Fruit fly (Drosophila melanogaster) whole organism, embryonic: ENCODE results near the gene CG11168.

Experiments used
- B-H1 ChIP-seq: fragments of 200-800 bp; sonication (Bioruptor generic); IDR thresholded peaks from 3 replicates; pipeline ENCODE4 v1.3.6; 2022; ENCODE audit warnings: missing biosample characterization, missing genetic modification characterization
- B-H2 ChIP-seq: fragments of 200-800 bp; sonication (Bioruptor generic); optimal IDR thresholded peaks from 2 replicates; lab custom pipeline; 2018; ENCODE audit warnings: missing biosample characterization, mild to moderate bottlenecking, missing genetic modification characterization
- BEAF-32 ChIP-seq: fragments of 200-800 bp; sonication (Bioruptor generic); optimal IDR thresholded peaks from 3 replicates; lab custom pipeline; 2017; ENCODE audit warnings: missing biosample characterization, missing genetic modification characterization, mild to moderate bottlenecking, moderate library complexity, missing genetic modification reagents
- CG10147 ChIP-seq: fragments of 200-800 bp; sonication (Bioruptor generic); optimal IDR thresholded peaks from 2 replicates; lab custom pipeline; 2019; ENCODE audit warnings: missing biosample characterization, mild to moderate bottlenecking, missing genetic modification characterization, moderate library complexity
- CG11093 ChIP-seq: fragments of 200-800 bp; sonication (Bioruptor generic); IDR thresholded peaks from 3 replicates; pipeline ENCODE4 v1.3.6; 2022; ENCODE audit warnings: missing biosample characterization, missing genetic modification characterization
- CG11696 ChIP-seq: fragments of 200-800 bp; sonication (Bioruptor generic); IDR thresholded peaks from 2 replicates; pipeline ENCODE4 v1.3.6; 2022; ENCODE audit warnings: missing biosample characterization, missing genetic modification characterization
- CG14860 ChIP-seq: fragments of 200-800 bp; sonication (Bioruptor generic); IDR thresholded peaks from 3 replicates; pipeline ENCODE4 v1.3.6; 2022; ENCODE audit warnings: missing biosample characterization, missing genetic modification characterization; ENCODE audit not compliant: partially characterized antibody
- CG15269 ChIP-seq: fragments of 200-800 bp; sonication (Bioruptor generic); optimal IDR thresholded peaks from 2 replicates; lab custom pipeline; 2018; ENCODE audit warnings: missing biosample characterization, mild to moderate bottlenecking, missing genetic modification characterization, moderate library complexity
- CG15514 ChIP-seq: fragments of 200-800 bp; sonication (Bioruptor generic); optimal IDR thresholded peaks from 3 replicates; lab custom pipeline; 2017; ENCODE audit warnings: missing biosample characterization, missing genetic modification characterization, mild to moderate bottlenecking, moderate library complexity, missing genetic modification reagents
- CG17829 ChIP-seq: fragments of 200-800 bp; optimal IDR thresholded peaks from 2 replicates; lab custom pipeline; 2019; ENCODE audit warnings: missing biosample characterization, mild to moderate bottlenecking, missing genetic modification characterization, moderate library complexity
- CG2120 ChIP-seq: fragments of 200-800 bp; sonication (Bioruptor generic); optimal IDR thresholded peaks from 3 replicates; lab custom pipeline; 2016; ENCODE audit warnings: missing biosample characterization, missing genetic modification characterization
- CG30403 ChIP-seq: fragments of 200-800 bp; sonication (Bioruptor generic); optimal IDR thresholded peaks from 3 replicates; lab custom pipeline; 2016; ENCODE audit warnings: missing biosample characterization, missing genetic modification characterization
- CG32532 ChIP-seq: fragments of 200-800 bp; sonication (Bioruptor generic); IDR thresholded peaks from 2 replicates; pipeline ENCODE4 v1.3.6; 2022; ENCODE audit warnings: missing biosample characterization, missing genetic modification characterization
- CG4282 ChIP-seq: fragments of 200-800 bp; sonication (Bioruptor generic); optimal IDR thresholded peaks from 2 replicates; lab custom pipeline; 2016; ENCODE audit warnings: missing biosample characterization, missing genetic modification characterization
- CG5180 ChIP-seq: fragments of 200-800 bp; sonication (Bioruptor generic); optimal IDR thresholded peaks from 3 replicates; lab custom pipeline; 2017; ENCODE audit warnings: missing biosample characterization, missing genetic modification characterization, mild to moderate bottlenecking, moderate library complexity, missing genetic modification reagents
- CG6683 ChIP-seq: fragments of 200-800 bp; sonication (Bioruptor generic); optimal IDR thresholded peaks from 2 replicates; lab custom pipeline; 2017; ENCODE audit warnings: missing biosample characterization, mild to moderate bottlenecking, missing genetic modification characterization, missing genetic modification reagents
- CG6791 ChIP-seq: fragments of 200-800 bp; sonication (Bioruptor generic); IDR thresholded peaks from 3 replicates; pipeline ENCODE4 v1.3.6; 2022; ENCODE audit warnings: missing biosample characterization, missing genetic modification characterization; ENCODE audit not compliant: partially characterized antibody
- CG6813 ChIP-seq: fragments of 200-800 bp; sonication (Bioruptor generic); optimal IDR thresholded peaks from 2 replicates; lab custom pipeline; 2017; ENCODE audit warnings: missing biosample characterization, missing genetic modification characterization, mild to moderate bottlenecking, moderate library complexity, missing genetic modification reagents
- CG7271 ChIP-seq: fragments of 200-800 bp; sonication (Bioruptor generic); optimal IDR thresholded peaks from 2 replicates; lab custom pipeline; 2018; ENCODE audit warnings: missing biosample characterization, mild to moderate bottlenecking, missing genetic modification characterization, moderate library complexity
- CG8281 ChIP-seq: fragments of 200-800 bp; sonication (Bioruptor generic); optimal IDR thresholded peaks from 2 replicates; lab custom pipeline; 2018; ENCODE audit warnings: missing biosample characterization, mild to moderate bottlenecking, missing genetic modification characterization, moderate library complexity
- CG9215 ChIP-seq: fragments of 200-800 bp; sonication (Bioruptor generic); IDR thresholded peaks from 2 replicates; pipeline ENCODE4 v1.3.6; 2022; ENCODE audit warnings: missing biosample characterization, missing genetic modification characterization
- CG9727 ChIP-seq: fragments of 200-800 bp; sonication (Bioruptor generic); optimal IDR thresholded peaks from 3 replicates; lab custom pipeline; 2017; ENCODE audit warnings: missing biosample characterization, mild to moderate bottlenecking, missing genetic modification characterization
- CG9876 ChIP-seq: fragments of 200-800 bp; sonication (Bioruptor generic); optimal IDR thresholded peaks from 2 replicates; lab custom pipeline; 2016; ENCODE audit warnings: missing biosample characterization, missing genetic modification characterization
- CTCF ChIP-seq: fragments of 200-800 bp; sonication (Bioruptor generic); optimal IDR thresholded peaks from 2 replicates; lab custom pipeline; 2017; ENCODE audit warnings: missing biosample characterization, mild to moderate bottlenecking, missing genetic modification characterization, moderate library complexity
- Dad ChIP-seq: fragments of 200-800 bp; sonication (Bioruptor generic); optimal IDR thresholded peaks from 3 replicates; lab custom pipeline; 2016; ENCODE audit warnings: missing biosample characterization, missing genetic modification characterization
- Deaf1 ChIP-seq: fragments of 200-800 bp; optimal IDR thresholded peaks from 3 replicates; lab custom pipeline; 2019; ENCODE audit warnings: missing biosample characterization, mild to moderate bottlenecking, missing genetic modification characterization, moderate library complexity
- Hsf ChIP-seq: fragments of 200-800 bp; sonication (Bioruptor generic); optimal IDR thresholded peaks from 3 replicates; lab custom pipeline; 2016; ENCODE audit warnings: missing biosample characterization, missing genetic modification characterization
- Lpt ChIP-seq: fragments of >200 bp; optimal IDR thresholded peaks from 2 replicates; lab custom pipeline; 2018; ENCODE audit warnings: missing biosample characterization, missing genetic modification characterization
- MTF-1 ChIP-seq: fragments of 200-800 bp; sonication (Bioruptor generic); optimal IDR thresholded peaks from 2 replicates; lab custom pipeline; 2018; ENCODE audit warnings: missing biosample characterization, mild to moderate bottlenecking, missing genetic modification characterization, borderline replicate concordance
- Nf-YA ChIP-seq: fragments of 200-800 bp; sonication (Bioruptor generic); IDR thresholded peaks from 2 replicates; pipeline ENCODE4 v1.3.6; 2022; ENCODE audit warnings: missing biosample characterization, missing genetic modification characterization
- Oaz ChIP-seq: fragments of 200-800 bp; sonication (Bioruptor generic); IDR thresholded peaks from 2 replicates; pipeline ENCODE4 v1.3.6; 2022; ENCODE audit warnings: missing biosample characterization, missing genetic modification characterization
- Scr ChIP-seq: fragments of 200-800 bp; sonication (Bioruptor generic); IDR thresholded peaks from 2 replicates; pipeline ENCODE4 v1.3.6; 2022; ENCODE audit warnings: missing biosample characterization, missing genetic modification characterization; ENCODE audit not compliant: partially characterized antibody
- YL-1 ChIP-seq: fragments of 200-800 bp; sonication (Bioruptor generic); optimal IDR thresholded peaks from 3 replicates; lab custom pipeline; 2017; ENCODE audit warnings: missing biosample characterization, mild to moderate bottlenecking, missing genetic modification characterization
- ap ChIP-seq: fragments of 200-800 bp; sonication (Bioruptor generic); IDR thresholded peaks from 2 replicates; pipeline ENCODE4 v1.3.6; 2022; ENCODE audit warnings: missing biosample characterization, missing genetic modification characterization
- ase ChIP-seq: fragments of 200-800 bp; sonication (Bioruptor generic); IDR thresholded peaks from 3 replicates; pipeline ENCODE4 v1.3.6; 2022; ENCODE audit warnings: missing biosample characterization, missing genetic modification characterization
- btn ChIP-seq: fragments of 200-800 bp; sonication (Bioruptor generic); optimal IDR thresholded peaks from 2 replicates; lab custom pipeline; 2016; ENCODE audit warnings: missing biosample characterization, missing genetic modification characterization
- dan ChIP-seq: fragments of 200-800 bp; sonication (Bioruptor generic); IDR thresholded peaks from 2 replicates; pipeline ENCODE4 v1.3.6; 2022; ENCODE audit warnings: missing biosample characterization, missing genetic modification characterization
- eve ChIP-seq, 2 experiments: fragments of >200 bp; optimal IDR thresholded peaks; 2 replicates each; lab custom pipeline; 2017; ENCODE audit warnings: missing biosample characterization in 2 of 2, missing genetic modification characterization in 2 of 2
- fu2 ChIP-seq: fragments of 200-800 bp; sonication (Bioruptor generic); optimal IDR thresholded peaks from 2 replicates; lab custom pipeline; 2016; ENCODE audit warnings: missing biosample characterization, missing genetic modification characterization
- gro ChIP-seq: fragments of 200-800 bp; sonication (Bioruptor generic); optimal IDR thresholded peaks from 2 replicates; lab custom pipeline; 2016; ENCODE audit warnings: missing biosample characterization, missing genetic modification characterization
- kah ChIP-seq: fragments of 200-800 bp; sonication (Bioruptor generic); optimal IDR thresholded peaks from 2 replicates; lab custom pipeline; 2018; ENCODE audit warnings: missing biosample characterization, mild to moderate bottlenecking, missing genetic modification characterization
- odd ChIP-seq: fragments of 200-800 bp; sonication (Bioruptor generic); optimal IDR thresholded peaks from 2 replicates; lab custom pipeline; 2017; ENCODE audit warnings: missing biosample characterization, mild to moderate bottlenecking, missing genetic modification characterization
- otp ChIP-seq: fragments of 200-800 bp; sonication (Bioruptor generic); IDR thresholded peaks from 3 replicates; pipeline ENCODE4, ENCODE4 v1.3.6; 2022; ENCODE audit warnings: missing biosample characterization, missing genetic modification characterization
- pb ChIP-seq: fragments of 200-800 bp; sonication (Bioruptor generic); optimal IDR thresholded peaks from 3 replicates; lab custom pipeline; 2016; ENCODE audit warnings: missing biosample characterization, missing genetic modification characterization
- pros ChIP-seq: fragments of 200-800 bp; sonication (Bioruptor generic); optimal IDR thresholded peaks from 3 replicates; lab custom pipeline; 2019; ENCODE audit warnings: missing biosample characterization, mild to moderate bottlenecking, missing genetic modification characterization, moderate library complexity
- schlank ChIP-seq: fragments of 200-800 bp; sonication (Bioruptor generic); optimal IDR thresholded peaks from 2 replicates; lab custom pipeline; 2018; ENCODE audit warnings: missing biosample characterization, mild to moderate bottlenecking, missing genetic modification characterization
- sd ChIP-seq: fragments of 200-800 bp; sonication (Bioruptor generic); optimal IDR thresholded peaks from 3 replicates; lab custom pipeline; 2018; ENCODE audit warnings: missing biosample characterization, mild to moderate bottlenecking, missing genetic modification characterization, moderate library complexity
- sna ChIP-seq: fragments of 200-800 bp; sonication (Bioruptor generic); IDR thresholded peaks from 2 replicates; pipeline ENCODE4 v1.3.6; 2022; ENCODE audit warnings: missing biosample characterization, missing genetic modification characterization; ENCODE audit not compliant: partially characterized antibody
- tin ChIP-seq: fragments of 200-800 bp; sonication (Bioruptor generic); optimal IDR thresholded peaks from 3 replicates; lab custom pipeline; 2016; ENCODE audit warnings: missing biosample characterization, missing genetic modification characterization
- z ChIP-seq: fragments of 200-800 bp; sonication (Bioruptor generic); IDR thresholded peaks from 3 replicates; pipeline ENCODE4 v1.3.6; 2022; ENCODE audit warnings: missing biosample characterization, missing genetic modification characterization

CG11168 gene

DNA sequence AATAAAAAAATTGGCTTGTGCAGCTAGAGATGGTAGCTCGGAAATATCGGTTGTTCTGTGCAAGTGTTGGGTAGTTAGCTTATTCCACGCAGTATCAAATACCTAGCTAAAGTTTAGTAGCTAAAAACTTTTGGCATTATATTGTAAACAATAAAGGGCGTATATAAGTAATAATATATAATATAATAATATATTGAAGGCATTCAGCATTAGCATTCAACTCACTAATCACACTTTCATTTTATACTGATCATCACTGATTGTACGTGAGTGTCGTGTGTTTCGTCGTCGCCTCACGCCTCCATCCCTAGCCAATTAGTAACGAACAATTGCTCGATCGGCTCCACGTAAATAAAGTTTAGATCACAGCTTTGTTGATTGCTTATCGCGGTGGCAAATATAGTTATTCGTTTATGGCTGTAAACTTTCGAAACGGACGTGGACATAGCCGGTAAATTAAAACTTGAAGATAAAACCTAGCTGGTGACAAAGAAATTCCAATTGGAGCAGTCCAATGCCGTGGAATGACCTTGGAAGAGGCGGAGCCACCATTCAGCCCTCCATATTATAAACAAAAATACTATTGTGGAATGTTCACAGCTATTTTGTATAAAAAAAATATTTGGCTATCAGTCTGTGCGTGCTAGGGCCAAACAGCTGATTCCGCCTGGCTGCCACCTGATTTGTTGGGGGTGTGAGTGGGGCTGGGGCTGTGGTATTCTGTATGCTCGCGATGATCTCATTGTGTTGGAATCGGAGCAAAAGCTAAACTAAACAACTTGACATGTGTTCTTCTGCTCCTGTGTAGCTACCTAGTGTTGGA, at the start of gene CG11168, which contains the start of the genes PIG-S and sud1 (continued):
- TF ChIP-seq CG5180, result no peak
- no peak for TF ChIP-seq B-H2 (GFP tag; lab: Kevin White, UChicago)
- no peak for TF ChIP-seq fu2 (GFP tag; lab: Kevin White, UChicago)
- TF ChIP-seq CG9727 (GFP tag; lab: Kevin White, UChicago), result peak; percentile 68
- no peak for TF ChIP-seq odd (GFP tag; lab: Kevin White, UChicago)
- TF ChIP-seq ap, result 0 out of 2 replicates have a peak, but pooled peaks have one; percentile 10
- TF ChIP-seq dan (GFP tag; lab: Robert Waterston, UW), result no peak
- no peak for TF ChIP-seq CG8281 (tag; lab: Kevin White, UChicago)
- no peak for TF ChIP-seq pb (GFP tag; lab: Kevin White, UChicago)
- no peak for TF ChIP-seq gro (GFP tag; lab: Kevin White, UChicago)
- TF ChIP-seq Dad (GFP tag; lab: Kevin White, UChicago), result no peak
- TF ChIP-seq CG4282 (GFP tag; lab: Kevin White, UChicago), result no peak
- TF ChIP-seq MTF-1 (GFP tag; lab: Kevin White, UChicago), result no peak
- TF ChIP-seq Hsf, result no peak
- no peak for TF ChIP-seq Nf-YA (GFP tag; lab: Robert Waterston, UW)
- TF ChIP-seq CG32532, result peak; percentile 58
- peak; percentile 91 for TF ChIP-seq sna (GFP tag; lab: Robert Waterston, UW)
- no peak for TF ChIP-seq Deaf1
- TF ChIP-seq sd (tag; lab: Kevin White, UChicago), result peak; percentile 94
- TF ChIP-seq YL-1 (GFP tag; lab: Kevin White, UChicago), result peak; percentile 51
- no peak for TF ChIP-seq otp (GFP tag; lab: Robert Waterston, UW)
- no peak for TF ChIP-seq eve (GFP tag; optimal IDR thresholded peaks at IDR 0.05; lab: Kevin White, UChicago)
- peak; percentile 32 for TF ChIP-seq CG10147
- TF ChIP-seq CG2120 (GFP tag; lab: Kevin White, UChicago), result peak; percentile 48
- TF ChIP-seq CG15514, result peak; percentile 66
- TF ChIP-seq CG9215 (GFP tag; lab: Robert Waterston, UW), result peak; percentile 69
- TF ChIP-seq CG17829, result peak; percentile 62
- no peak for TF ChIP-seq pros (GFP tag; lab: Kevin White, UChicago)
- TF ChIP-seq tin (GFP tag; lab: Kevin White, UChicago), result peak; percentile 57
- TF ChIP-seq CG11696, result no peak
- TF ChIP-seq schlank (tag; lab: Kevin White, UChicago), result no peak
- TF ChIP-seq CG6813 (GFP tag; lab: Kevin White, UChicago), result no peak
- no peak for TF ChIP-seq btn (GFP tag; lab: Kevin White, UChicago)
- no peak for TF ChIP-seq ase (GFP tag; lab: Robert Waterston, UW)
- peak; percentile 65 for TF ChIP-seq CG30403 (GFP tag; lab: Kevin White, UChicago)
- no peak for TF ChIP-seq CTCF (GFP tag; lab: Kevin White, UChicago)
- TF ChIP-seq CG7271, result no peak
- peak; percentile 96 for TF ChIP-seq Scr (GFP tag; lab: Robert Waterston, UW)
- no peak for TF ChIP-seq CG9876
- no peak for TF ChIP-seq CG11093
- TF ChIP-seq CG6791 (GFP tag; lab: Robert Waterston, UW), result peak; percentile 82
- TF ChIP-seq kah, result peak; percentile 12
- TF ChIP-seq BEAF-32 (GFP tag; lab: Kevin White, UChicago), result peak; percentile 93
- TF ChIP-seq CG14860 (GFP tag; lab: Robert Waterston, UW), result peak; percentile 94
- TF ChIP-seq CG6683 (GFP tag; lab: Kevin White, UChicago), result no peak
- no peak for TF ChIP-seq z (GFP tag; lab: Robert Waterston, UW)
- TF ChIP-seq CG15269 (tag; lab: Kevin White, UChicago), result no peak
- no peak; the same call in 2 of the 3 replicates for TF ChIP-seq B-H1 (GFP tag; lab: Robert Waterston, UW)
- peak; percentile 17; the same call in 1 of the 2 replicates for TF ChIP-seq Oaz (GFP tag; lab: Robert Waterston, UW)
- TF ChIP-seq Lpt (GFP tag; lab: Kevin White, UChicago), result no peak
